Fruit fly (Drosophila melanogaster) whole organism, larva: ENCODE results near the gene laf.

Source experiments
- noc ChIP-seq: fragments of 200-800 bp; sonication (Bioruptor generic); optimal IDR thresholded peaks from 3 replicates; lab custom pipeline; 2019; ENCODE audit warnings: missing biosample characterization, mild to moderate bottlenecking, missing genetic modification characterization, moderate library complexity

laf gene

dm6 chr3R:4883864-4884263 is 5.5 kb upstream of the laf start:
- no peak for TF ChIP-seq noc

DNA sequence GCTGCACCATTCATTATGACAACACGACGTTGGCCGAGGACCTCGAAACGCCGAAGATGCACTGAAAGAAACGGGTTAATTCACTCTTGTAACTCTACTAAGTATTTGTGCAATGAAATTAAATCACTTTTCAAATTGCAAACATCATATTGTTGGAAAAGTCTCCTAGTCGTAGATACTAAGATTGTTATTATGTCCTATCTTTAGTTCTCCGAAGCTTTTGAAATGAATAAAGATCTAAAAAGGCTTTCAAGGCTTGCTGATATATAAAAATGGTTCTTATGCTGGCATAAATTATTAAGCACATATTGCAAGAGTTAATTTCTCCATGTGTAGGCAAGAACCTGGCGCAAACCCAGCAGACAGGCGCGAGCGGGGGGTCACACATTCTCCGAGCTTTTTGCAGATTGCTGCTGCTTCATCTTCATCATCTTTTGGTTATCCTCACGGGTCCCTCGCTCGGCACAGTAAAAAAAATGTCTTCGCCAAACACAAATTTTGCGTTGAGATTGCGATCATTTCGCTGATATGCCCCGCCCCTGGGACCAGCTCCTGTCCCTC is 4.9 kb upstream of the laf start:
- no peak for TF ChIP-seq noc

dm6 chr3R:4873756-4874155 is 4.6 kb downstream of the laf start:
- no peak for TF ChIP-seq noc

dm6 chr3R:4868663-4869225 is 9.6 kb downstream of the laf start:
- no peak for TF ChIP-seq noc

DNA sequence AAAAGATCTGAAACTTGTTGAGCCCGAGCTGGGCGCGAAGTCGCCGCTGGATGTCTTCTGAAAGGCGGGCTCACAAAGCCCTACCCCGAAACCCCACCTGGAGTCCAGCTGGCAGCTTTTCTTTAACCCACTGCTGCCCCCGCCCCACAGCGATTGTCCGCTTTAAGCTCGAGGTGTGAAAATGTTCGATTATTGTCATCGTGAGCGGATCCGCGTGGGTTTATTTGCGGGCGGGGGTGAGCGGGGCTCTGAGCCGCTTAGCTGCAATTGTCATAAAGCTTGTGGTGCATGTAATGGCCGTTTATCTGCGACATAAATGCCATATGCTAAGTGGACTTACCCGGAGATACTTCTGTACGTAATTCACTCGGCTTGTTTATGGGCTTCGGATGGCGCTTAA is 11.4 kb downstream of the laf start:
- TF ChIP-seq noc = no peak

dm6 chr3R:4866073-4866472 is 12.3 kb downstream of the laf start:
- no peak for TF ChIP-seq noc

- no peak for TF ChIP-seq noc
Measured at dm6 chr3R:4864901-4865601, 13.3 kb downstream of the laf start.

DNA sequence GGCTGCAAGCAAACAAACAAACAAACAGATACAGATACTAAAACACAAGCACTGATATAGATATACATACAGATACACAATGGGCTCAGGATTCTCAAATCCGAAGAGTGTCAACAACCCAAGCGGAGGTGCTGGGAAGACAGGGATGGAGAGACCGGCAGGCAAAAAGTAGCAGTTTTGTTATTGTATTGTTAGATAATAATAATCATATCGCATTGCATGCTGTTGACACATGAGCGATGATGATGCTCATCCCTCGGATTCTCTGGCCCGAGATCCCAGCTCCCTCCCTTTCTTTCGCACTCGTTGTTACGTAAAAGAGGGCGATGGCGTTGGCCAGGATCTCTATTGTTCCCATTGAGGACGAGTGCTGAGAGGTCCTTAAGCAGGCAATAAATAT is 14.5 kb downstream of the laf start:
- no peak for TF ChIP-seq noc

DNA sequence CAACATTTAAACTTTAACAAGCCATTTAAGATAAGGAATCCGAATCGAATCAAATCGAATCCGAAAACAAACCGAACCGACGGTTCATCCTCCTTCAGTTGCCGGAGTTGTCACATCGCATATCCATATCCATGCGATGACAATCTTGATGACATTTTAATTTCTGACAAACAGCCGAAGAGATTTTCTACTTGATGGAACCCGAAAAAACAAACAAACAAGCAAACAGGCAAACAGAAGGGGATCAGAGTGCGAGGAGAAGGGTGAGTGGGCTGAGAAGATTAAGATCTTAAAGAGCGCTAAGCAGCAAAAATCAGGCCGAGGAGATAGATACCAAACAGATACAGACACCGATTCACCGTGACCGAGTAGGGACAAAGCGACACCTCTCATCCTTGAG is 17.2 kb downstream of the laf start:
- TF ChIP-seq noc = no peak

DNA sequence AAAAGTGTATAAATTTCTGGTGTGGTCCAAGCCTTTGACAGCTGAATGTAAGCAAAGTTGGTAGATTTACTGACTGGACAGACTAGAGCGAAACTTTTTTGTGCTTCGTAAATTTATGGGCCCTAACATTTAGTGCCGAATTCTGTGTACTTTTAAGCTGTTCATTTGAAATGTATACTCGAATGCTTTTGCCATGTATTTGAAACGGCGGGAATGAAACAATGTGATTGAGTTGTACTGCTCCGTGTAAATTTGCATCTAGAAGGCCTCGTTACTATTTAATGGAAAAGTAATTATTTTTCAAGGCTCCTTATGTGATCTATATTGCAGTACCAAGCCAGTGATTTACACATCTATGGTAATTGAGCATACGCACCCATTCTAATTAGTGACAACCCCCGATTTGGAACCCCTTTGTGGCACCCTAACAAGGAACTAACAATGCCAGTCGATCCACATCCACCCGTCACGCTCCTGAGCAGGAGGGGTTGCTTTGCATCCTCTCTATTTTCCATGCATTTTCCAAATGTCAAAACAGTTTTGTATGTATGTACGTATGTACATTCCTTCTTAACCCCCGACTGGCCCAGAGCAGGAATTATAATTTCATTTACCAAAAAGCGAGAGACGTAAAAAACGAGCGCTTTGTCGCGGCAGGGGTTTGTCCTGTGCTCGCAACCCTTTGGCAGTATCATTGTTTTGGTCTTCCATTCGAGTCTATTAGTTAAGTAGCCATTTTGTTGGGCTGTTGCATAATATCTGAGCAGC is 19.6 kb downstream of the laf start:
- TF ChIP-seq noc = no peak

dm6 chr3R:4858018-4858417 is 20.3 kb downstream of the laf start:
- TF ChIP-seq noc = no peak

- TF ChIP-seq noc = no peak
Measured at dm6 chr3R:4855711-4856110, 22.6 kb downstream of the laf start.

- TF ChIP-seq noc = no peak
Measured at dm6 chr3R:4854216-4854615, 24.1 kb downstream of the laf start.

DNA sequence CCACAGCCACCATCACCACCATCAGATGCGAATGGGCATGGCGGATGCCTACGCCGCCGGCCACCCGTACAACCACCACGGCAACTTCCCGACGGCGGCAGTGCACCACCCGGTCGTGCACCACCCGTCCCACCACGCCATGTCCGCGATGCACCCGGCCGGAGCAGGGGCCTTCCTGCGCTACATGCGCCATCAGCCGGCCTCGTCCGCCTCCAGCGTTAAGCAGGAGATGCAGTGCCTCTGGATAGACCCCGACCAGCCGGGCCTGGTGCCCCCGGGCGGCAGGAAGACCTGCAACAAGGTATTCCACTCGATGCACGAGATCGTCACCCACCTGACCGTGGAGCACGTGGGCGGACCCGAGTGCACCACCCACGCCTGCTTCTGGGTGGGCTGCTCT is 24.8 kb downstream of the laf start:
- TF ChIP-seq noc = no peak

DNA sequence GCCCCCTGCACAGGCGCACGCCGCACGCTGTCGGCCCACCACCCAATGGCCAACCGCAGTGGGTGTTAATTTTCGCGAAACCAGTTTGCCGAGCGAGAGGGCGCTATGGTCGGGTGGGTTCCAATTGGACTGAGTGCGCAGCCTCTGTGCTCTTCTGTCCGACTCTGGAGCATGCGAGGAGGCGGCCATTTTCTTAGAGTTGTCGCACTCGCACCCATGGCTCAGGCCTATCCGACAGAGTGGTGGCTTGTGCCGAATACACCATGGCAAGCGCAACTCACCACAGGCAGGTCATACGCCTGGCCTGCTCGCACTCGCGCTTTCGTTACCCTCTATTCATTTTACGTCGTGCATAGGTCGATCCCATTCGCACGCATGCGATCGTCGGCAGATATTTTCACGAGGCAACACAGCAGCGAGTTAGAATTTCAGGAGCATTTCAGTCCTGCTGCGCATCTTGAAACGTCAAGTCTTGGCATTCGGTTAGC is 25.9 kb downstream of the laf start, which contains the start of gene opa:
Gene opa (plus strand): TSS at position 441 of the 488 bp plus-strand sequence.
- no peak for TF ChIP-seq noc

DNA sequence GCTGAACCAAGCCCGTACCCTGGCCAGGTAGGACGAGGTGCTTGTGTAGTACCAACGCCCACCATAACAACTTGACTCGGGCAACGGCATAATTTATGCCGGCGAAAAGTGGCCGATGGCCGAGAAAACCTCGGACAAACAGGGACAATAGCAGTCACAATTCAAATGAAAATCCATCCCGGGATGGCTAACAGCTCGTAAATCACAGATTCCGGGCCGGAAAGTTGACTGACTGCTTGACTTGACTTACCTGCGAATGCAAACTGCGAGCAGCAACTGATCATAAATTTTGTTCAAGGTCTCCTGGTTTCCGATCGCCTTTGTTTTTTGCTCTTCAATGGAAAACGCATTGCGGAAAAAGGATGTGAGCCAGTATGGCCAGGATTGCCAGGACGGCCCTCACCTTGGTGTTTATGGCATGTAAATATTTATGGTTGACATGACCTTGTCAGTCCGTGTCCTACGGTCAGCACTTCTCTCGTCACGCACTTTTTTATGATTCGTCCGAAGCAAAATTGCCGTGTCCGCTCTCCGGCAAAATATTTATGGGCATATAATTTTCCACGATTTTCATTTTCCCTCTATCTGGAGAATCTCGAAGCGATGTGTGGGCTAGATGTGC is 29.2 kb downstream of the laf start:
- TF ChIP-seq noc = no peak

DNA sequence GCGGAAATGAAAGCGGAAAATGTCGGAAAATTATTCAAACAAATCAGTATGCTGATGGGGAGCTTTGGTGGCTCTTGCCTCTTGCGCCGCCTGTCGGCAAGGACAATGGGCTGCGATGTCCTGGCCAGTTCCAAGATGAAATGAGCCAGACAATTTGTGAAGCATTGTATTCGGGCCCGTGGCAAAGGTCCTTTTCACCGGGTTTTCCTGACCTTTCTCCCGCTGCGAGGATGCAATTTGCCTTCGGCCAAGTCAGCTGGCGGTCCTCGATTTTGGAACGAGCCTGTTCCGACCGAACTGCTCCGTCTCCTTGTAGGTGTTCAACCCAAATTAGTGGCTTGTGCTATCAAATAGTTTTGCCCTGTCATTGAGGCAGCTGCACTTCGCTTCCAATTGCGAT is 30.9 kb downstream of the laf start:
- no peak for TF ChIP-seq noc
